Fruit fly (Drosophila melanogaster) Kc167 (cell line): ENCODE results near the gene CG14292.

Source experiments
- Myc ChIP-seq: fragments of >200 bp; optimal IDR thresholded peaks from 2 replicates; lab custom pipeline; 2017; ENCODE audit warnings: missing external identifiers
- Sin3A ChIP-seq: fragments of >200 bp; optimal IDR thresholded peaks from 2 replicates; lab custom pipeline; 2018; ENCODE audit warnings: missing external identifiers

dm6 chr3R:18899123-18899522 is 6.3 kb downstream of the CG14292 start, which contains the start of gene Rh2:
- TF ChIP-seq Myc (no peak), Sin3A (lab: Kevin White, UChicago) (no peak)
